Fruit fly (Drosophila melanogaster): ENCODE data around the gene mib2.

DNA sequence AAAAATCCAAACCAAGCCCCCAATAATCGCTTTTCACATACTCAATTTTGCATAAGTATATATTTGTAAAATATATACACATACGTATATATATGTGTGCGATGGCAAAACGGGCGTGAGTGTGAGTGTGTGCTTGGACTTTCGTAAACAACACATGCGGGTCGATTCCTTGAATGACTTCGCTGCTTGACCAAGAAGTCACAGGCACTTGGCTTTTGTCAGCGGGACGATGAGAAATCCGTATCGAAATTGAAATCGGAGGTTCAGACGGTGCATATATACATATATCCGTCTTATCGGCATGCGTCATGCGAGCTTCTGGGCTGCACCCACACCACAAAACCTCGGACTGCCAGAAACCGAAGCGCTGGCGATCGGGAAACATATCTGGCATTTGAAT is 769 bp downstream of the mib2 start:
- TF ChIP-seq h (optimal IDR thresholded peaks at IDR 0.05) (no peak), Myc (optimal IDR thresholded peaks at IDR 0.05) (no peak), ttk (optimal IDR thresholded peaks at IDR 0.05) (no peak)
